Worm (Caenorhabditis elegans) whole organism, L1 larva: ENCODE results near the gene cope-1.

ENCODE experiments used
- isw-1 ChIP-seq: fragments of 200-800 bp; sonication (Bioruptor generic); IDR thresholded peaks from 2 replicates; pipeline ENCODE4 v1.3.6; 2022; ENCODE audit warnings: missing genetic modification characterization, missing compliant biosample characterization
- nhr-85 ChIP-seq: sonication (generic microtip); peaks from one replicate; lab custom pipeline; 2016; ENCODE audit warnings: missing genetic modification characterization, inconsistent platforms, missing compliant biosample characterization
- snpc-4 ChIP-seq: fragments of 150-350 bp; optimal IDR thresholded peaks from 2 replicates; lab custom pipeline; 2014; ENCODE audit warnings: missing biosample characterization, missing genetic modification characterization
- swsn-7 ChIP-seq: sonication (generic microtip); optimal IDR thresholded peaks from 2 replicates; lab custom pipeline; 2016; ENCODE audit warnings: missing genetic modification characterization, missing compliant biosample characterization

cope-1 gene

ce11 chrIII:13476682-13477081 lies 50.6 kb downstream of the cope-1 start, which contains the start of gene T27E9.6:
T27E9.6 (minus strand) TSS chrIII:13476782.
- TF ChIP-seq snpc-4 (no peak), nhr-85 (tag; lab: Kevin White, UChicago) (no peak), isw-1 (GFP tag; lab: Robert Waterston, UW) (no peak), swsn-7 (no peak)
